Fruit fly (Drosophila melanogaster): ENCODE data around the gene Grip128.
A peak's percentile ranks its signal among the peaks of the same experiment; 100 is the strongest.

The Grip128 gene

DNA sequence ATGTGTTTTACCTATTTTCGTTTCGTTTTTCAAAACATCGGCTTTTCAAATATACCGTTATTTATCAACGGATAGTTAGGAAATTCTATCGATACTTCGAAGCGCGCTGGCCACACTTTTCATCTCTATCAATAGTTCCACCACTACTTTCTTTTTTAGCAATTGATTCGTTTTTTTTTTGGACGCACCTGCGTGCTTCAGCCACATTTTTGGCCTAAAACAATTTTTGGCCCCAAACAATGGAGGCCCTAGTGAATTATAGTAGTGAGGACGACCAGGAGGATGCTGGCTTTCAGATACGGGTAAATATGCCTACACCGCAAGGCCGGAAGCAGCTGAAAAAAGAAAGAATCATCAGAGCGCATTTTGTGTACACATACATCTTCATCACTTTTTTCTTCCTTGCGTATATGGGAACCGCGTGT lies 10.3 kb upstream of the Grip128 start, which contains the start of gene CG6340:
Gene CG6340, plus strand, starts transcription at position 139 of the 425 bp plus-strand sequence.
- TF ChIP-seq noc (tag; optimal IDR thresholded peaks at IDR 0.05) = no peak

DNA sequence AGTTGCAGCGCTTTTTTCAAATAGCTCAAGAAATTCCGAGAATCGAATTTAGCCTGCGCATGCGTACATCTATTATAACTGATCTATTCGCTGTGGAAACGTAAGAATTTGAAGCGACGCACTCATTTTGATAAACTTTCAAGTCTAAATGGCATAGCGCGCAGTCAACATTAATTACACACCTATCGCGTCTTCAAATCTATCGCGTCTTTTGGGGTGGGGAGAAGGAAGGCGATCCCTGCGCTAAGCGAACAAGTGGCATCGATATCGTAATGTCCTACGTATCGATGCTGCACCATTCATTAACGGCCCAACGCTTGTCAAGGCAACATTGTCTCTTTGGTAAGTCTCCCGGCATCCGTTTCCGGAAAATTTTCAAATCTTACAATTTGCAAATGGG lies 3.9 kb upstream of the Grip128 start, which contains the start of gene CG6324:
Gene CG6324, plus strand, starts transcription at position 301 of the 400 bp plus-strand sequence.
- no peak for TF ChIP-seq noc (tag; optimal IDR thresholded peaks at IDR 0.05)

DNA sequence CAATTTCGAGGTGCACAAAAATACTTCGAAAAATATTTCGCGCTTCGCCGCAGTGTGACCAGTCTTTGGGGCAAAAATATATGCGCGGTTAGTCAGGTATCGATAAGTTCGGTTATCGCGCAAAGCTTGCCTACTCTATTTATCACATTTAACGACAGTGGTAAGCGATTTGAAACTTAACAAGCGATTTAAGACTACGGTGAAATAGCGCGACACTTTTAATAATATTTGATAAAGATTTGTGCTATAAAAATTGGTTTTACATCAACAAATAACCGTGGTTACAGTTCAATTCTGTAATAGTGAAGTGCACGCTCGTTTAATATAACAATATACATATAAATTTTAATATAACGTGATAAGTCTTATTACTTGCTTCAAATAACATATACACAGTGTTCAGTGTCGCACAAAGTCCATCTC lies 3.5 kb upstream of the Grip128 start, which contains the start of gene mh:
Gene mh, minus strand, starts transcription at position 34 of the 423 bp plus-strand sequence.
- no peak for TF ChIP-seq noc (tag; optimal IDR thresholded peaks at IDR 0.05)

DNA sequence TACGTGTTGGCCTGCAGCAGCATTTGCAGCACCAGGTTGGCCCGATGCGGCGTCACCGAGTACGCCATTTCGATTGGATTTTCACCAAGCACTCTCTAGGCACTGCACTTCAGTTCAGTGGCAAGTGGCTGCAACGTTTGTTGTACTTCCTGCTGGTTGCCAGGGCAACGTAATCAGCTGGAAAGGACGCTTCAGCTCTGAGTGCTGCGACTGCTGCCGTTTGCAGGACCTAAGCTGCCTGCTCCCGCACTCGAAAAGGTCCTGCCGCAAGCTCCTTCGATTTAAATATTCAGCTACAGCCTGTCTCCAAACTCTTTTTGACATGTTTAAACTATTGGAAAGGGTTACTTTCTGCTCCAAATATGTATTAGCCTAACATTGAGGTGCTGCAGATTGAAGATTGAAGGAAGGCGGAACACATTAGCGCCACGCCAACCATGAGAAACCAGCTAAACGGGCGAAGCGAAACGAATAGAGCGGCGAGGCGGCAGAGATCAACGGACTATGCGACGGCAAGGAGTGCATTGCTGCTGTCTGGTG lies 4.4 kb downstream of the Grip128 start, which contains the start of the genes CG15642 and CG15641:
Gene CG15642, minus strand, starts transcription at position 356 of the 540 bp plus-strand sequence.
Gene CG15641, plus strand, starts transcription at position 490 of the 540 bp plus-strand sequence.
- TF ChIP-seq noc (tag; optimal IDR thresholded peaks at IDR 0.05) = no peak

DNA sequence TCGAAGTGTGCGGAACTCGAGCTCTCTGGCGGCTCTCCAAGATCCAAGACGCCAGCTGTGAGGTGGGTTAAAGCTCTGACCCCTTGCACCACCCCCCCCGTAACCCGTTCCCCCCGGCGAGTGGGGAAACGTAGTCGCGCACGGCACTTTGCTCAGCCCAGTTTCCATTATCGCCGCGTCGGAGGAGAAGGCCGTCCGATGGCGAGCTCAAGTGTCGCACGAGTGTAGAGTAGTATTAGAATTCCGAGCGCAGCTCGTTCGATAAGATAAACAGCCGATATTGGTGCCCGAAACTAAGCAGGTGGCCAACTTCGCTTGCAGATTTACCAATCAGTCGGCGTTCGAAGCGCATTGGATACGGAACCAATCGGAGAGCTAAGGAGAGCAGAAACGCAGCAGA lies 6.5 kb downstream of the Grip128 start:
- TF ChIP-seq noc (tag; optimal IDR thresholded peaks at IDR 0.05) = no peak

DNA sequence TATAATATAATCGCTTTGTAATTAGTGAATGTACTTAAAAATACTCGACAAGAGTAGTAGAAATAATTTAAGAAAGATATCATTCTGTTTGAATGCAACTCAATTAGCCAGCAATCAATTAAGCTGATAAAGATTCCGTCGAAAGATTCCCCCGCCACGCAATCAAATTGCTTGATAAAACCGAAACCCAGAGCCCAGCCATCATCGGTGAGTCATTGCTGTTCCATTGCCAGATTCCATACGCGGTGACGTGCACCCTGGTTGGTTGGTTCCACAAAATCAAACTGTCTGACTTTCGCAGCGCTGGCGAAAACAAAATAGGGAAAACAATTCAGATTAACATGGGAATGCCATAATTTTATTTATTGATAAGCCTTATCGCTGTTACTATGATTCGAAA lies 7.4 kb downstream of the Grip128 start:
- no peak for TF ChIP-seq noc (tag; optimal IDR thresholded peaks at IDR 0.05)

DNA sequence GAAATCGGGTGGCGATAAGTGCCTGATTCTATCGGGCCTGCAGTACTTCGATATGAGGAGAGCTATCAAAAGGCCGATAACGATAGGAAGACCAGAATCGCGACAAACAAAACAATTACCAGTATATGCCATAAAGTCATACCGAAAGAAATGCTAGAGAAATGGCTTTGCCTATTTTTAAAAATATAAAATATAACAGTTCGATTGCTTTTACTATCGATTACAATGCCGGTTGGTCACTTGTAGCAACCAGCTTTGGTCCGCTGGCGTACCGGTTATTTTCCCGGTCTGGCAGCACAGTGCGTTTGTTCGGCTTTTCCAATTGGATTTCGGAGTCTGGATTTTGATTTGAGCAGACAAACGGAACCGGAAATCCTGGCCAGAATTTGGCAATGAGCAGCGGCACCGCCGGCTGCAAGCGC lies 9.5 kb downstream of the Grip128 start, which contains the start of the genes shtd, CG6294 and CG6299:
Gene shtd, minus strand, starts transcription at position 6 of the 422 bp plus-strand sequence.
Gene CG6294, plus strand, starts transcription at position 287 of the 422 bp plus-strand sequence.
Gene CG6299, plus strand, starts transcription at position 287 of the 422 bp plus-strand sequence.
- TF ChIP-seq noc (tag; optimal IDR thresholded peaks at IDR 0.05) = no peak

DNA sequence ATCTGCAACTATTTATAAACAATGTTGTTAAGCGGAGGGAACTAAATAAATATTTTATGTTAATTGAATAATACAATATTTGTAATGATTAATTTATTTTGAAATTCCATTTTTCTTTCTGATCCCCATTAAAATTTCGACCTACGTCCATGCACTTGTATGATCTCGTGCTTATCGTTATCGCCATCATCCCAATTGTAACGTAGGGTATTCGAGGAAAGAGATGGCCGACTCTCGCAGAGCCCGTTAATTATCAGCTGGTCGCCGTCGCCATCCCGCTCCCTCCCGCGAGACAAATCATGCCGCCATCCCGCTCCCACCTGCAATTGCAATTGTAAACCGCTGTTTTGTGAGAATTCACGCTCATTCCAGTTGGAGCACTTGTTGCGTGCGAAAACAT lies 18.8 kb downstream of the Grip128 start, which contains the start of gene CG11655:
Gene CG11655, plus strand, starts transcription at position 351 of the 400 bp plus-strand sequence.
- peak; percentile 64 for TF ChIP-seq noc (tag; optimal IDR thresholded peaks at IDR 0.05)

DNA sequence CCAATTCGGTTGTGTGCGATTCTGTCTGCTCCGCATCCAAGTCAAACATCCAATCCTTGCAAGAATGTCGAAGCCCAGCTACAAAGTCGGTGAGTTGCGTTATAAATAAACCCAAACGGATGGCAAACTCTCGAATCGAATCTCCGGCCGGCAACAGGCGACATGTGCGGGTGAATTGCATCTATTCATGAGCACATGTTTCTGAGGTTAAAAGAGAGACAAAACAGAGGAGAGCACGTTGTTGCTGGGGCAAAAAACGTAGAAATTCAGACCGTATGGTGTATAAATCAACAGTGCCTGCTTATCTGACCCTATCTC lies 21.6 kb downstream of the Grip128 start:
- TF ChIP-seq noc (tag; optimal IDR thresholded peaks at IDR 0.05) = no peak

DNA sequence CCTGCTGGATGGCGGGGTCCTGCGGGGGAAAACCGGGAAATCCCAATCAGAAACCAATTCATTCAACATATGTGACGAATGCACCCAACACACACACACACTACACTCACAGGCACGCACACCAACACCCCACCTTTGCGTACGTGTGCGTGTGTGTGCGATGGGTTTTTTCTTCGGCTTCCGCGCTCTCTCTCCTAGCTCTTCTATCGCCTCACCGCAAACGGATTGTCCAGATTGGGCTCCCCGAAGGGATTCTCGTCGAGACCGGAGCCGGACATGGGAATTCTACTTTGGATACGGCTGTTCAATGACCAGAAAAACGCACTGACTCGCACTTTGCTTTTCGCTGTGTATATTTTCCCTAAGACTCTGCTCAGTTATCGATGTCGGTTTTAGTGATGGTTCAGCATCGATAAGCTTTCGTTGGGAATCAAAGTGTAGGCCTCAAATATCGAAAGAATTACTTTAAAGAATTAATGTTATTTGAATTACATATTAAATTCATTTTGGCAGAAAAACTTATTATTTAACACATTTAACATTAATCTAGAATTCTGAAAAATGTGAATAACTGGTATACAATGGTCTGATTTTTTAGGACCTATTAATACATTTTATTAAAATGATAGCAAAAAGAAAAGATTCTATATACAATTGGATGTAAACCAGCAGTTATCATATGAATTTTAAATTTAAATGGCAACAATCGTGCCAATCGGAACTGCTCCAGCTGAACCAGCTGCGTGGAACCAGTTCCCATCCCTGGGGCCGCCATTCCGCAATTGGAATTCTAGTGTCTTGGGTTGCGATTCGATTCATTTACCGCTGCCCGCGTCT lies 22.2 kb downstream of the Grip128 start, which contains the start of the genes Scamp and Ahcy:
Gene Scamp, minus strand, starts transcription at position 394 of the 837 bp plus-strand sequence.
Gene Ahcy, plus strand, starts transcription at position 772 of the 837 bp plus-strand sequence.
- TF ChIP-seq noc (tag; optimal IDR thresholded peaks at IDR 0.05) = no peak

DNA sequence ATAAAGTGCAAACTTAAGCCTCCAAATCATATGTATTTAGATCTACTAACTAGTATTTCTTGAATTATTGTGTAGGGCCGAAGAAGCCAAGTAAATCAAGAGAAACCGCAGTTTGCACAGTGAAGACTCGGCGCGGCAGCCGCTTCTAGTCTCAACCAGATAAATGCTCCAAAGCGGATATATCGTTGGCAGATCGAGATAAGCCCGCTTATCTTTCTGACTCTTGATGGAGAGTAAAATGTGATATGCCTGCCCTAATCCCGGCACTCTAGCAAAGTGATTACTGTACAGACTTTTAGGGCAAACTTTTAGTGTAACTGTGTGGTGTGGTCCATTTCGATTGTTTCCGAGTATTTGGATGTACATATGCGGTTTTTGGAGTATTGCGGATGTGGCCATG lies 23.1 kb downstream of the Grip128 start:
- no peak for TF ChIP-seq noc (tag; optimal IDR thresholded peaks at IDR 0.05)

DNA sequence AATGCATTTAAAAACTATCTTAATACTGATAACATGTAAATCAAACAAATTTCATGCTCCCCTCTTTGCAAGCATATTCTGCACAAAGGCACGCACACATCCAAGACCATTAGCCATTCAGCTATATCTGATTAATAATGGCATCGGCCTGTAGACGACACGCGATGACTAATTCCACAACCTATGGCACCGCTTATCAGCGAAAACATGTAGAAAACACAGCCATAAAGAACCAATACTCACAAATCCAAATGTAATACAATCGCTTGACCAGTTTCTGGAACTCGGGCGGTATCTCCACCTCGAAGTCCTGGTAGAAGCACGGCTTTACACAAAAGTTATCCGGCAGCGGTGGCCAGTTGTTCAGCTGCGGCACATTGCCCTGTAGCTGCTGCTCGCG lies 23.8 kb downstream of the Grip128 start:
- no peak for TF ChIP-seq noc (tag; optimal IDR thresholded peaks at IDR 0.05)

DNA sequence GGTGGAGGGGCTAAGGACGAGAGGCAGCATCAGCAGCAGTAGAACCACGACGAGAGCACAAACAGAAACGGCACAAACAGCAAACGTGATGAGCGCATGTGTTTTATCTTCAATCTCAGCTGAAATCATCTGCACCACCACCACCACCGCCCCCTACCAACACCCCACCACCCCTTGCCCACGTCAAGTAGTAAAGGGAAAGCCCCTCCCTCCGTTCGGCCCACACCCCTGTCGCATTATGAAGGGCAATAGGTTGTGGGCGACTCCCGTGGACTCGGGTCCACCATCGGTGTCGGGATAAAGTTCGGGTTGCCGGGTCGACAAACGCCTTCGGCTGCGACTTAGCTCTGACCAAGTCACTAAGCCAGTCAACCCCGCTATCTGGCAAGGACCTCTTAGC lies 28.4 kb downstream of the Grip128 start:
- no peak for TF ChIP-seq noc (tag; optimal IDR thresholded peaks at IDR 0.05)

DNA sequence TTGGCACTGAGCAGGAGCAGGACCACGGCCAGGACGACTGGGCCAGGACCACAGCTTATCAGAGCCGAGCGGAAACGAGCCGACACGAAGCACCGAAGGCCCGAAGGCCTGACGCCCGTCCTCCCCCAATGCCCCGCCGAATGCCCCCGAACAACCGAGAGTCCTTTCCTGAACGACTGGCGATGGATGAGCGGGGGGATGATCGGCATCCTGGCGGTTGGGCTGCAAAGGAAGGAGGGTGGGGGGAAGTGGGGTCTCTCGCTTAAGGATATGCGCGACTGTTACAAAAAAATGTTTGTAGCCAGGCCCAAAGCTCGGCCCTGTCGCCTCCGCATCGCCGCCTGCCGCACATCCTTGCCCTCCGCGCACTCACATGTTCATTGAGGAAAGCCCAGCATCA lies 30.7 kb downstream of the Grip128 start, which contains the start of gene Cngl:
Gene Cngl, minus strand, starts transcription at position 8 of the 400 bp plus-strand sequence.
- TF ChIP-seq noc (tag; optimal IDR thresholded peaks at IDR 0.05) = no peak
